Worm (Caenorhabditis elegans) whole organism, late embryonic: ENCODE measurements around the gene Y57G11C.20.

Experiments
- F13H6.1 ChIP-seq: sonication (generic microtip); optimal IDR thresholded peaks from 2 replicates; lab custom pipeline; 2016; ENCODE audit warnings: missing genetic modification characterization, missing compliant biosample characterization
- K02D7.2 ChIP-seq: sonication (generic microtip); optimal IDR thresholded peaks from 2 replicates; lab custom pipeline; 2017; ENCODE audit warnings: mild to moderate bottlenecking, missing genetic modification characterization, missing compliant biosample characterization
- K09A11.1 ChIP-seq: sonication (generic microtip); optimal IDR thresholded peaks from 2 replicates; lab custom pipeline; 2017; ENCODE audit warnings: antibody characterized with exemption, mild to moderate bottlenecking, missing genetic modification characterization, missing compliant biosample characterization; ENCODE audit not compliant: insufficient read depth
- ama-1 ChIP-seq: fragments of 150-350 bp; optimal IDR thresholded peaks from 2 replicates; lab custom pipeline; 2014
- ceh-19 ChIP-seq: fragments of 200-800 bp; sonication (Bioruptor generic); optimal IDR thresholded peaks from 2 replicates; lab custom pipeline; 2018; ENCODE audit warnings: mild to moderate bottlenecking, missing genetic modification characterization, missing compliant biosample characterization
- ceh-2 ChIP-seq: sonication (generic microtip); optimal IDR thresholded peaks from 2 replicates; lab custom pipeline; 2016; ENCODE audit warnings: missing genotype, missing genetic modification characterization, missing compliant biosample characterization
- ceh-24 ChIP-seq: sonication (generic microtip); optimal IDR thresholded peaks from 2 replicates; lab custom pipeline; 2016; ENCODE audit warnings: mild to moderate bottlenecking, missing genetic modification characterization, missing compliant biosample characterization
- ets-4 ChIP-seq: sonication (generic microtip); optimal IDR thresholded peaks from 2 replicates; lab custom pipeline; 2016; ENCODE audit warnings: missing genetic modification characterization, missing compliant biosample characterization
- fkh-6 ChIP-seq: sonication (generic microtip); optimal IDR thresholded peaks from 2 replicates; lab custom pipeline; 2016; ENCODE audit warnings: missing genetic modification characterization, missing compliant biosample characterization
- lim-6 ChIP-seq: sonication (generic microtip); optimal IDR thresholded peaks from 2 replicates; lab custom pipeline; 2016; ENCODE audit warnings: missing genetic modification characterization, missing compliant biosample characterization
- pag-3 ChIP-seq: sonication (generic microtip); optimal IDR thresholded peaks from 2 replicates; lab custom pipeline; 2016; ENCODE audit warnings: missing compliant biosample characterization, missing genetic modification characterization, borderline replicate concordance
- pha-4 ChIP-seq: fragments of 150-350 bp; optimal IDR thresholded peaks from 2 replicates; lab custom pipeline; 2018; ENCODE audit warnings: missing biosample characterization, missing genetic modification reagents, missing genetic modification characterization
- ztf-16 ChIP-seq: sonication (generic microtip); optimal IDR thresholded peaks from 2 replicates; lab custom pipeline; 2017; ENCODE audit warnings: missing genetic modification characterization, missing compliant biosample characterization

DNA sequence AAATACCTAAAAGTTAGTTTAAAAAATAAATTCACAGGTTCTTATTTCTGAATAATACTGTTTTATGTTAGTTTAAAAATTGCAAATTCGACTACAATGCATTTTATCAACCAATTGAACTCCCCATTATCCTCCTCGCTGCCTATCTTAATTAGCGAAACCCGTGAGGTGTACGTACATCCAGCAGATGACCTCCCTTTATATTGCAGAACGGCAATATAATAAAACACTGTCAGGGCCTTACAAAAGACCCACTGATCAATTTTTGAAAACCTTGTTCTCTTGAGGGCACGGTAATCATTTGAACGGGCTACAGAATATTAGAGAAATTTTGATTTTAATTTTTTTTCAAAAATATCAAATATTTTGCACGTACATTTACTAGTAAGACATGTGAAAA, 21.4 kb downstream of the Y57G11C.20 start:
- TF ChIP-seq pha-4 (no peak), fkh-6 (tag; lab: Kevin White, UChicago) (no peak), ceh-2 (tag; lab: Kevin White, UChicago) (no peak), ceh-24 (tag; lab: Kevin White, UChicago) (no peak), pag-3 (tag; lab: Kevin White, UChicago) (no peak), F13H6.1 (no peak), ets-4 (tag; lab: Kevin White, UChicago) (no peak), lim-6 (tag; lab: Kevin White, UChicago) (no peak), ama-1 (lab: Kevin White, UChicago) (no peak), ceh-19 (GFP tag; lab: Kevin White, UChicago) (no peak), K09A11.1 (no peak), K02D7.2 (tag; lab: Kevin White, UChicago) (no peak), ztf-16 (tag; lab: Kevin White, UChicago) (no peak)
